Worm (Caenorhabditis elegans): Measurements from ENCODE around the gene ucr-2.3.

Gene ucr-2.3

ce11 chrIII:909540-909939, 29.9 kb downstream of the ucr-2.3 start, which contains the start of gene crls-1 (continued):
- TF ChIP-seq F55B11.4 (tag; optimal IDR thresholded peaks at IDR 0.05; ENCODE audit: borderline replicate concordance, insufficient read depth) (no peak), ceh-40 (GFP tag; IDR thresholded peaks at IDR 0.05) (no peak), rpc-1 (optimal IDR thresholded peaks at IDR 0.05) (no peak), rpc-1 (tag; optimal IDR thresholded peaks at IDR 0.05) (no peak), ceh-27 (GFP tag; optimal IDR thresholded peaks at IDR 0.05) (no peak), dpl-1 (GFP tag; optimal IDR thresholded peaks at IDR 0.05) (no peak), snpc-1.3 (tag; optimal IDR thresholded peaks at IDR 0.05; ENCODE audit: insufficient read depth) (no peak), B0261.1 (tag; optimal IDR thresholded peaks at IDR 0.05) (no peak), ztf-18 (tag; optimal IDR thresholded peaks at IDR 0.05) (no peak), efl-1 (GFP tag; optimal IDR thresholded peaks at IDR 0.05) (no peak), lir-1 (GFP tag; conservative IDR thresholded peaks at IDR 0.05) (no peak), ztf-25 (GFP tag; IDR thresholded peaks at IDR 0.05) (no peak), dox-1 (GFP tag; IDR thresholded peaks at IDR 0.05) (no peak), F57A8.1 (GFP tag; optimal IDR thresholded peaks at IDR 0.05) (no peak), B0019.2 (GFP tag; conservative IDR thresholded peaks at IDR 0.05) (no peak), let-607 (tag; optimal IDR thresholded peaks at IDR 0.05) (no peak), attf-6 (GFP tag; IDR thresholded peaks at IDR 0.05) (no peak), somi-1 (GFP tag; optimal IDR thresholded peaks at IDR 0.05) (no peak), lin-54 (GFP tag; optimal IDR thresholded peaks at IDR 0.05) (no peak), madf-3 (GFP tag; IDR thresholded peaks at IDR 0.05) (0 out of 2 replicates have a peak, but pooled peaks have one; percentile 28), repo-1 (tag; optimal IDR thresholded peaks at IDR 0.05) (peak; percentile 72), ztf-26 (tag; optimal IDR thresholded peaks at IDR 0.05) (no peak), athp-1 (tag; optimal IDR thresholded peaks at IDR 0.05) (no peak), him-1 (tag; optimal IDR thresholded peaks at IDR 0.05) (no peak), Y53G8AR.9 (GFP tag; conservative IDR thresholded peaks at IDR 0.05) (peak; percentile 53; the same call in 1 of the 2 replicates), sdz-38 (tag; optimal IDR thresholded peaks at IDR 0.05) (no peak), mes-4 (tag; optimal IDR thresholded peaks at IDR 0.05) (no peak), Y95B8A.8 (GFP tag; IDR thresholded peaks at IDR 0.05) (0 out of 2 replicates have a peak, but pooled peaks have one; percentile 17), ztf-6 (GFP tag; IDR thresholded peaks at IDR 0.05) (no peak), F22D6.2 (tag; optimal IDR thresholded peaks at IDR 0.05) (no peak), hsf-1 (GFP tag; IDR thresholded peaks at IDR 0.05) (peak; percentile 59; the same call in 1 of the 2 replicates), gei-17 (GFP tag; optimal IDR thresholded peaks at IDR 0.05) (no peak), ekl-4 (GFP tag; IDR thresholded peaks at IDR 0.05) (peak; percentile 58; the same call in 1 of the 2 replicates), hlh-26 (GFP tag; conservative IDR thresholded peaks at IDR 0.05) (no peak), D2030.7 (GFP tag; IDR thresholded peaks at IDR 0.05) (peak; percentile 14; the same call in 1 of the 2 replicates), nfyb-1 (GFP tag; IDR thresholded peaks at IDR 0.05) (0 out of 2 replicates have a peak, but pooled peaks have one; percentile 37), F10E7.11 (tag; optimal IDR thresholded peaks at IDR 0.05) (no peak)

ce11 chrIII:910540-911311, 31.1 kb downstream of the ucr-2.3 start, which contains the start of the genes F23H11.5 and bra-2:
Gene F23H11.5 (minus strand): TSS chrIII:910590.
Gene bra-2 (plus strand): TSS chrIII:911261.
- TF ChIP-seq F23B12.7 (tag; optimal IDR thresholded peaks at IDR 0.05; ENCODE audit: insufficient read depth) (peak; percentile 4), dpl-1 (GFP tag; optimal IDR thresholded peaks at IDR 0.05) (no peak), attf-3 (GFP tag; conservative IDR thresholded peaks at IDR 0.05) (peak; percentile 92)
